Fruit fly (Drosophila melanogaster): ENCODE measurements around the gene CG4511.

The CG4511 gene

dm6 chr3R:10884031-10884677 lies 29.9 kb downstream of the CG4511 start:
- TF ChIP-seq CG8388 (GFP tag; optimal IDR thresholded peaks at IDR 0.05) (peak; percentile 34), maf-S (GFP tag; optimal IDR thresholded peaks at IDR 0.05) (no peak), CG11398 (GFP tag; optimal IDR thresholded peaks at IDR 0.05) (no peak), CG2129 (GFP tag; IDR thresholded peaks at IDR 0.05; ENCODE audit: partially characterized antibody) (no peak), Rfx (GFP tag; IDR thresholded peaks at IDR 0.05) (peak; percentile 93), z (GFP tag; IDR thresholded peaks at IDR 0.05) (no peak), CG8290 (GFP tag; optimal IDR thresholded peaks at IDR 0.05) (no peak), CG8290 (tag; optimal IDR thresholded peaks at IDR 0.05) (peak in 1 of 2 experiments; percentile 71), CG12155 (GFP tag; optimal IDR thresholded peaks at IDR 0.05) (peak; percentile 21), CG14710 (tag; optimal IDR thresholded peaks at IDR 0.05) (peak; percentile 15), psq (GFP tag; optimal IDR thresholded peaks at IDR 0.05) (no peak), Eip74EF (GFP tag; optimal IDR thresholded peaks at IDR 0.05) (peak in 1 of 2 experiments; percentile 49), luna (GFP tag; optimal IDR thresholded peaks at IDR 0.05) (no peak), lilli (GFP tag; optimal IDR thresholded peaks at IDR 0.05) (peak; percentile 53), Mrtf (GFP tag; IDR thresholded peaks at IDR 0.05) (peak; percentile 77; the same call in 2 of the 3 replicates), Dfd (GFP tag; optimal IDR thresholded peaks at IDR 0.05) (no peak), Sox100B (GFP tag; optimal IDR thresholded peaks at IDR 0.05) (peak; percentile 76), zen2 (GFP tag; IDR thresholded peaks at IDR 0.05; ENCODE audit: partially characterized antibody) (no peak), CkIIα-i1 (GFP tag; IDR thresholded peaks at IDR 0.05) (peak; percentile 45; the same call in 1 of the 2 replicates), CG10267 (tag; optimal IDR thresholded peaks at IDR 0.05) (peak; percentile 54), Mes4 (GFP tag; optimal IDR thresholded peaks at IDR 0.05) (no peak), phol (tag; optimal IDR thresholded peaks at IDR 0.05) (peak; percentile 69), CG30020 (tag; optimal IDR thresholded peaks at IDR 0.05) (peak; percentile 0), h (optimal IDR thresholded peaks at IDR 0.05) (no peak), slp2 (GFP tag; optimal IDR thresholded peaks at IDR 0.05) (no peak), CG4360 (GFP tag; IDR thresholded peaks at IDR 0.05) (no peak), stwl (tag; optimal IDR thresholded peaks at IDR 0.05) (no peak), run (tag; optimal IDR thresholded peaks at IDR 0.05) (no peak), CG18011 (GFP tag; optimal IDR thresholded peaks at IDR 0.05) (no peak), CG1832 (GFP tag; optimal IDR thresholded peaks at IDR 0.05) (no peak), Doc3 (GFP tag; IDR thresholded peaks at IDR 0.05; ENCODE audit: partially characterized antibody) (no peak), Oli (tag; optimal IDR thresholded peaks at IDR 0.05) (peak; percentile 56), fd3F (GFP tag; optimal IDR thresholded peaks at IDR 0.05) (peak; percentile 63), PHDP (tag; optimal IDR thresholded peaks at IDR 0.05) (peak; percentile 76), wdn (GFP tag; IDR thresholded peaks at IDR 0.05) (peak; percentile 75), gem (tag; optimal IDR thresholded peaks at IDR 0.05) (peak; percentile 83), Nf-YB (GFP tag; optimal IDR thresholded peaks at IDR 0.05) (peak; percentile 26), tup (GFP tag; optimal IDR thresholded peaks at IDR 0.05) (peak; percentile 39), pros (GFP tag; optimal IDR thresholded peaks at IDR 0.05) (no peak), croc (GFP tag; conservative IDR thresholded peaks at IDR 0.05) (no peak; the same call in 2 of the 3 replicates), CG3726 (GFP tag; IDR thresholded peaks at IDR 0.05) (peak; percentile 63; the same call in 1 of the 3 replicates), CG13424 (tag; optimal IDR thresholded peaks at IDR 0.05) (peak; percentile 76), CG6813 (GFP tag; optimal IDR thresholded peaks at IDR 0.05) (peak; percentile 56), emc (GFP tag; optimal IDR thresholded peaks at IDR 0.05) (no peak), so (GFP tag; IDR thresholded peaks at IDR 0.05) (peak; percentile 60; the same call in 1 of the 3 replicates), az2 (GFP tag; optimal IDR thresholded peaks at IDR 0.05) (peak; percentile 42), CG4730 (GFP tag; IDR thresholded peaks at IDR 0.05) (peak; percentile 72), CG11456 (GFP tag; IDR thresholded peaks at IDR 0.05) (peak; percentile 88), CG12219 (GFP tag; optimal IDR thresholded peaks at IDR 0.05) (peak; percentile 51), lbe (GFP tag; optimal IDR thresholded peaks at IDR 0.05) (no peak)

Data from whole organism, embryonic.